Fruit fly (Drosophila melanogaster): Measurements from ENCODE around the gene CG12885.
A peak's percentile ranks its signal among the peaks of the same experiment; 100 is the strongest.

Gene CG12885

dm6 chr3R:27581263-27581868 is 60.7 kb downstream of the CG12885 start (continued):
- TF ChIP-seq PHDP (tag; optimal IDR thresholded peaks at IDR 0.05) (peak; percentile 83), CG12299 (tag; optimal IDR thresholded peaks at IDR 0.05) (peak; percentile 59), Atf-2 (GFP tag; optimal IDR thresholded peaks at IDR 0.05) (peak; percentile 54), stwl (tag; optimal IDR thresholded peaks at IDR 0.05) (peak; percentile 94), Bteb2 (GFP tag; optimal IDR thresholded peaks at IDR 0.05) (no peak), CG17328 (GFP tag; IDR thresholded peaks at IDR 0.05) (no peak), Bdp1 (GFP tag; optimal IDR thresholded peaks at IDR 0.05) (peak; percentile 34), ftz-f1 (GFP tag; optimal IDR thresholded peaks at IDR 0.05) (no peak), NfI (GFP tag; optimal IDR thresholded peaks at IDR 0.05) (peak; percentile 63), CG13424 (tag; optimal IDR thresholded peaks at IDR 0.05) (peak; percentile 71), Doc3 (GFP tag; IDR thresholded peaks at IDR 0.05; ENCODE audit: partially characterized antibody) (no peak), fd3F (GFP tag; optimal IDR thresholded peaks at IDR 0.05) (no peak), eve (GFP tag; optimal IDR thresholded peaks at IDR 0.05) (no peak), grn (GFP tag; optimal IDR thresholded peaks at IDR 0.05) (peak; percentile 84), CG1233 (GFP tag; optimal IDR thresholded peaks at IDR 0.05) (peak; percentile 2), caup (GFP tag; optimal IDR thresholded peaks at IDR 0.05; ENCODE audit: severe bottlenecking) (peak; percentile 64), CG3407 (GFP tag; optimal IDR thresholded peaks at IDR 0.05) (no peak), sim (GFP tag; IDR thresholded peaks at IDR 0.05) (no peak), B-H1 (GFP tag; IDR thresholded peaks at IDR 0.05) (no peak), Camta (GFP tag; optimal IDR thresholded peaks at IDR 0.05) (peak; percentile 54), CG11093 (GFP tag; IDR thresholded peaks at IDR 0.05) (0 out of 3 replicates have a peak, but pooled peaks have one; percentile 30), unc-4 (GFP tag; IDR thresholded peaks at IDR 0.05; ENCODE audit: partially characterized antibody) (no peak), CG17802 (tag; optimal IDR thresholded peaks at IDR 0.05) (peak; percentile 1), Asciz (GFP tag; optimal IDR thresholded peaks at IDR 0.05) (peak; percentile 53), salm (tag; optimal IDR thresholded peaks at IDR 0.05) (peak; percentile 65), tx (GFP tag; optimal IDR thresholded peaks at IDR 0.05) (peak; percentile 10), gfzf (GFP tag; optimal IDR thresholded peaks at IDR 0.05) (peak; percentile 87), Fer3 (tag; optimal IDR thresholded peaks at IDR 0.05) (peak; percentile 41), CG8290 (GFP tag; optimal IDR thresholded peaks at IDR 0.05) (no peak), CG8290 (tag; optimal IDR thresholded peaks at IDR 0.05) (peak in 1 of 2 experiments; percentile 88), CG6254 (GFP tag; optimal IDR thresholded peaks at IDR 0.05) (peak; percentile 48), emc (GFP tag; optimal IDR thresholded peaks at IDR 0.05) (peak; percentile 16), abd-A (tag; optimal IDR thresholded peaks at IDR 0.05) (no peak), nom (GFP tag; optimal IDR thresholded peaks at IDR 0.05) (peak; percentile 80), Sry-β (GFP tag; optimal IDR thresholded peaks at IDR 0.05) (no peak), CG34376 (GFP tag; optimal IDR thresholded peaks at IDR 0.05) (peak; percentile 87), lbe (GFP tag; optimal IDR thresholded peaks at IDR 0.05) (peak; percentile 79), lmd (GFP tag; IDR thresholded peaks at IDR 0.05) (no peak), CG6272 (GFP tag; IDR thresholded peaks at IDR 0.05) (0 out of 2 replicates have a peak, but pooled peaks have one; percentile 25), da (GFP tag; optimal IDR thresholded peaks at IDR 0.05) (no peak), MTF-1 (GFP tag; optimal IDR thresholded peaks at IDR 0.05; ENCODE audit: borderline replicate concordance) (peak; percentile 33), CG14710 (tag; optimal IDR thresholded peaks at IDR 0.05) (peak; percentile 32), fd64A (GFP tag; optimal IDR thresholded peaks at IDR 0.05) (peak; percentile 64), ato (GFP tag; IDR thresholded peaks at IDR 0.05; ENCODE audit: partially characterized antibody) (no peak), corto (GFP tag; optimal IDR thresholded peaks at IDR 0.05) (peak; percentile 78), pnt (GFP tag; optimal IDR thresholded peaks at IDR 0.05) (peak; percentile 31)
